Worm (Caenorhabditis elegans): Measurements from ENCODE around the gene srt-3.
"Not testable (repeated sequence)": the region's sequence is repeated elsewhere in the genome, so short reads cannot be mapped to it uniquely, and the experiment has no call there.

The srt-3 gene

DNA sequence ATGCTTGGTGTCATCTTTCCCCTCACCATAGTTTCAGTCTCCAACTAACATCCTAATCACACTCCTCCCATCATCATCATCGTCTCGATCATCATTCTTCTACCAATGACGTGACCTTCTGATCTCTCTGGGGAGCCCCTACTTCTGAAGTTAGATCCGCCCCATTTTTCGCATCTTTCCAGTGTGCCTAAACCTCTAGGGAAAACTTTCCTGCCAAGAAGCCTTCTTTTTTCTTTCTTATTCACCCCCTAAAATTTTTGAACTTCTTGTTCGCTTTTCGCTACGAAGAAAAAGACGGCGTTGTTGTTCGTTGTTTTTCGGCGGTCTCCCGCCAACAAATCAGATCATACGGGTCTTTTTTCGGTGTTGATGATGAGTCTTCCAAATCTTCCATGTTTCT is 41.7 kb downstream of the srt-3 start:
- TF ChIP-seq sox-4 (tag; optimal IDR thresholded peaks at IDR 0.05), result no peak
- no peak for TF ChIP-seq pha-4 (tag; optimal IDR thresholded peaks at IDR 0.05)
- no peak for TF ChIP-seq unc-3 (GFP tag; conservative IDR thresholded peaks at IDR 0.05)
- peak; percentile 5 for TF ChIP-seq unc-3 (tag; optimal IDR thresholded peaks at IDR 0.05)

DNA sequence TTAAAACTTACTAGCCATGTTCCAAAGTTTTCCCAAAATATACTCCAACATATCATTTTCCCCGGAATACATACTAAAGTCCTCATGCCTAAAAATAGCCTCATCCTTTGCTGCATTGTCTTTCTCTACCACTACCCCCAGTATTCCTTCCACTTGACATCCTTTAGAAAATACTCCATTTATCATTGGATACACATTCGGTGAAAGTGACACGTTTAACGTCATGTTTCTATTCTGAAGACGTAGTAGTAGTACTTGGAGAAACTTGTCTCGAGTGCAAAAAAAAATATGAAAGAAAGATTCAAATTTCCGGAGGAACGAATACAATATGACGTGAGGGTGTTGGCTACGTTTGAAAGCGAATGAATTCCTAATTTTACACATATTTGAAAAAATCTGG is 43.1 kb downstream of the srt-3 start:
- TF ChIP-seq nfya-1 (tag; optimal IDR thresholded peaks at IDR 0.05), result no peak
- TF ChIP-seq ref-2 (tag; optimal IDR thresholded peaks at IDR 0.05), result no peak
- no peak for TF ChIP-seq C08G9.2 (tag; optimal IDR thresholded peaks at IDR 0.05)

DNA sequence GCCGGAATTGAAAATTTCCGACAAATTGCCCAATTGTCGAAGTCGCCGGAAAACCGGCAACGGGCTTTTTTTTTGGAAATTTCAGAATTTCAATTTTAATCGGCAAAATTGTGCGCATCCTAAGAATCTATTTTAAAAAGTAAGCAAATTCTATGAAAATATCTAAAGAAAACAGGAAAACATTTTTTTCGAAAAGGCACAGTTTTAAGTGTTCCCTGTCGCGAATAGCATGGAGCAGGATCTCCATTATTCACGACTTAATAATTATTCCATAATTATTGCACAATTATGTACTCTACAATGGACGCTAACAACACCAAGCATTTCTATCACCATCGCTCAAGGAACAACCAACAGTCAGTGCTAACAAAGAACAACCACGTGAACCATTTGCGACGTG is 44.1 kb downstream of the srt-3 start, which contains the start of gene H43I07.4:
H43I07.4 (plus strand) TSS at position 301 of the 400 bp plus-strand sequence.
- not testable (repeated sequence) for TF ChIP-seq elt-4, C08G9.2, hlh-8 (tag; optimal IDR thresholded peaks at IDR 0.05)

DNA sequence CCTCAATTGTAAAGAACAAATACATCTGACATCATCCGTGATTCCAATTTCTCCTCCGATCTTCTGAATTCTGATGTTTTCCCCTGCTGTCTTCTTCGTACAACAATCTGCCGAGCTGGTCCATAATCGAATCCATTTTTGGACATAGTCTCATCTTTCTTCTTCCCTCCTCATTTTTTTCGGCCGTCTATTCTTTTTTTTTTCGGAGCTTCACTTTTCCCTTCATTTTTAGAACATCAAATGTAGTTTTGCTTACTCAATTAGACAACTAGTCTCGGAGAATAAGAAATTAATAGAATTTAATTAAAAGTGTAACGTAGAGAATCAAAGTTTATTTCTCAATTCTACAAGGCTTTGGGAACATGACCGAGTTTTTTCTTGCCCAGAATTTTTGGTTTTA is 48.5 kb downstream of the srt-3 start:
- peak; percentile 54 for TF ChIP-seq unc-42 (tag; optimal IDR thresholded peaks at IDR 0.05)
- TF ChIP-seq dmd-4 (tag; optimal IDR thresholded peaks at IDR 0.05; ENCODE audit: borderline replicate concordance), result no peak
